Fruit fly (Drosophila melanogaster): ENCODE data around the gene ND-B8.

The ND-B8 gene

DNA sequence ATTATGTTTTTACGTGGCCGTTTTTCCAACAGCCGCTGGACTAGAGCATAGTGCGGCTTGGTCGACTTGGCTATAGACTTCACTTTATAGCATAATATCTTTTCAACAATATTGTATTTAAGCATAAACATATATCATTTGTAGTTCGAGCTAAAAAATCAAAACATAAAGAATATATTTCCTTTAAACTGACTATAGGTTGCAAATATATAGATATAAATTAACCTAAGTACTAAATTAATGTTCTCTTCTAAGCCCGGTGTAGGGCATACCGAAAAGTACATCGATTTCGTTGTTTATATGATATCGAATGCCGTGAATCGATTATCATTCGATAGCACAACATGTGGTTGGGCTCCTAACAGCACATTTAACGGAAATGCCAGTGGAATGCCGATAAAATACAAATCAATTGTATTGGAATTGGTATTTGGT is 5.8 kb upstream of the ND-B8 start, which contains the start of gene MFS18 (continued):
- TF ChIP-seq Doc3 (GFP tag; IDR thresholded peaks at IDR 0.05; ENCODE audit: partially characterized antibody) (peak; percentile 62), p53 (GFP tag; optimal IDR thresholded peaks at IDR 0.05) (peak; percentile 15), CG10959 (GFP tag; IDR thresholded peaks at IDR 0.05) (peak; percentile 98), MTF-1 (GFP tag; optimal IDR thresholded peaks at IDR 0.05; ENCODE audit: borderline replicate concordance) (peak; percentile 93), Meics (GFP tag; optimal IDR thresholded peaks at IDR 0.05) (peak; percentile 98), crol (GFP tag; IDR thresholded peaks at IDR 0.05) (peak; percentile 82), CG16815 (GFP tag; optimal IDR thresholded peaks at IDR 0.05) (peak; percentile 93), CG16813 (GFP tag; IDR thresholded peaks at IDR 0.05; ENCODE audit: partially characterized antibody) (peak; percentile 59), Bteb2 (GFP tag; optimal IDR thresholded peaks at IDR 0.05) (peak; percentile 90), CG6254 (GFP tag; optimal IDR thresholded peaks at IDR 0.05) (peak; percentile 97), wor (GFP tag; IDR thresholded peaks at IDR 0.05) (peak; percentile 99), B-H2 (GFP tag; optimal IDR thresholded peaks at IDR 0.05) (peak; percentile 92), CTCF (GFP tag; optimal IDR thresholded peaks at IDR 0.05) (peak; percentile 72), ham (GFP tag; IDR thresholded peaks at IDR 0.05) (peak; percentile 93), CG42726 (GFP tag; IDR thresholded peaks at IDR 0.05; ENCODE audit: partially characterized antibody) (no peak), Sin3A (optimal IDR thresholded peaks at IDR 0.05) (no peak), Lhr (GFP tag; optimal IDR thresholded peaks at IDR 0.05) (peak; percentile 89), CG10979 (tag; optimal IDR thresholded peaks at IDR 0.05) (peak; percentile 99), dimm (GFP tag; IDR thresholded peaks at IDR 0.05) (peak; percentile 98), CG2202 (tag; optimal IDR thresholded peaks at IDR 0.05) (peak; percentile 95), so (GFP tag; IDR thresholded peaks at IDR 0.05) (peak; percentile 99), Scr (GFP tag; IDR thresholded peaks at IDR 0.05; ENCODE audit: partially characterized antibody) (peak; percentile 68), Hr51 (GFP tag; optimal IDR thresholded peaks at IDR 0.05) (peak; percentile 98 to 99), BEAF-32 (GFP tag; optimal IDR thresholded peaks at IDR 0.05) (peak; percentile 49), CG4424 (GFP tag; optimal IDR thresholded peaks at IDR 0.05) (peak; percentile 99), fu2 (GFP tag; optimal IDR thresholded peaks at IDR 0.05) (peak; percentile 80), gcm (GFP tag; optimal IDR thresholded peaks at IDR 0.05) (peak; percentile 96), CG3995 (GFP tag; optimal IDR thresholded peaks at IDR 0.05) (peak; percentile 77), Asciz (GFP tag; optimal IDR thresholded peaks at IDR 0.05) (peak; percentile 99), CG1233 (GFP tag; optimal IDR thresholded peaks at IDR 0.05) (peak; percentile 99), ssp (GFP tag; IDR thresholded peaks at IDR 0.05) (peak; percentile 95), CG2116 (GFP tag; optimal IDR thresholded peaks at IDR 0.05) (peak; percentile 93), chif (GFP tag; optimal IDR thresholded peaks at IDR 0.05) (peak; percentile 80 to 86), CG15011 (GFP tag; optimal IDR thresholded peaks at IDR 0.05) (peak; percentile 97), pb (GFP tag; optimal IDR thresholded peaks at IDR 0.05) (peak; percentile 88), Hsf (GFP tag; optimal IDR thresholded peaks at IDR 0.05) (peak; percentile 94), z (GFP tag; IDR thresholded peaks at IDR 0.05) (peak; percentile 77; the same call in 2 of the 3 replicates), sqz (GFP tag; optimal IDR thresholded peaks at IDR 0.05) (no peak), CG13894 (tag; optimal IDR thresholded peaks at IDR 0.05) (peak; percentile 95), CG10431 (GFP tag; optimal IDR thresholded peaks at IDR 0.05) (peak; percentile 57), gsb-n (tag; optimal IDR thresholded peaks at IDR 0.05) (peak; percentile 97), Sry-β (GFP tag; optimal IDR thresholded peaks at IDR 0.05) (peak; percentile 71), vnd (GFP tag; IDR thresholded peaks at IDR 0.05; ENCODE audit: partially characterized antibody) (peak; percentile 47; the same call in 2 of the 3 replicates), knrl (GFP tag; IDR thresholded peaks at IDR 0.05; ENCODE audit: partially characterized antibody) (no peak; the same call in 2 of the 3 replicates), CG11560 (tag; IDR thresholded peaks at IDR 0.05) (peak; percentile 98), YL-1 (GFP tag; optimal IDR thresholded peaks at IDR 0.05) (peak; percentile 96), Xrp1 (GFP tag; IDR thresholded peaks at IDR 0.05) (peak; percentile 100), ranshi (GFP tag; IDR thresholded peaks at IDR 0.05) (peak; percentile 99), Dbx (GFP tag; IDR thresholded peaks at IDR 0.05) (peak; percentile 98), chinmo (GFP tag; IDR thresholded peaks at IDR 0.05; ENCODE audit: partially characterized antibody) (peak; percentile 85; the same call in 2 of the 4 replicates)
